Fruit fly (Drosophila melanogaster) whole organism, adult: Measurements from ENCODE around the gene CG11373.

Experiments used
- CG11617 ChIP-seq: fragments of 200-800 bp; sonication (Bioruptor generic); optimal IDR thresholded peaks from 2 replicates; lab custom pipeline; 2017; ENCODE audit warnings: mild to moderate bottlenecking, missing biosample characterization, missing genetic modification reagents, missing genetic modification characterization
- CG1620 ChIP-seq: fragments of 200-800 bp; sonication (Bioruptor generic); optimal IDR thresholded peaks from 2 replicates; lab custom pipeline; 2016; ENCODE audit warnings: missing biosample characterization, missing genetic modification characterization
- CG33017 ChIP-seq: fragments of 200-800 bp; sonication (Bioruptor generic); optimal IDR thresholded peaks from 2 replicates; lab custom pipeline; 2018; ENCODE audit warnings: missing biosample characterization, mild to moderate bottlenecking, missing genetic modification characterization, moderate library complexity
- Clk ChIP-seq: fragments of 200-800 bp; sonication (Bioruptor generic); optimal IDR thresholded peaks from 2 replicates; lab custom pipeline; 2017; ENCODE audit warnings: missing biosample characterization, missing genetic modification characterization
- Hr96 ChIP-seq: fragments of 200-800 bp; sonication (Bioruptor generic); optimal IDR thresholded peaks from 2 replicates; lab custom pipeline; 2016; ENCODE audit warnings: missing biosample characterization, missing genetic modification characterization
- Mnt ChIP-seq: fragments of 200-800 bp; sonication (Bioruptor generic); optimal IDR thresholded peaks from 2 replicates; lab custom pipeline; 2016; ENCODE audit warnings: missing biosample characterization, mild to moderate bottlenecking, missing genetic modification characterization
- bab1 ChIP-seq: fragments of 200-800 bp; sonication (Bioruptor generic); optimal IDR thresholded peaks from 3 replicates; lab custom pipeline; 2019; ENCODE audit warnings: missing biosample characterization, mild to moderate bottlenecking, missing genetic modification characterization, moderate library complexity
- pad ChIP-seq: fragments of 200-800 bp; sonication (Bioruptor generic); optimal IDR thresholded peaks from 3 replicates; lab custom pipeline; 2017; ENCODE audit warnings: missing biosample characterization, missing genetic modification characterization, mild to moderate bottlenecking, moderate library complexity, missing genetic modification reagents
- toe ChIP-seq: fragments of 200-800 bp; sonication (Bioruptor generic); optimal IDR thresholded peaks from 2 replicates; lab custom pipeline; 2016; ENCODE audit warnings: missing biosample characterization, missing genetic modification characterization

- no peak for TF ChIP-seq pad
- TF ChIP-seq CG11617: no peak
- no peak for TF ChIP-seq Hr96 (GFP tag; lab: Kevin White, UChicago)
- TF ChIP-seq Mnt: no peak
- TF ChIP-seq CG1620 (GFP tag; lab: Kevin White, UChicago): no peak
- no peak for TF ChIP-seq toe (GFP tag; lab: Kevin White, UChicago)
- no peak for TF ChIP-seq CG33017 (tag; lab: Kevin White, UChicago)
- TF ChIP-seq bab1 (GFP tag; lab: Kevin White, UChicago): no peak
- no peak for TF ChIP-seq Clk (GFP tag; lab: Kevin White, UChicago)
Measured at dm6 chr3R:5975145-5975544, 14.4 kb upstream of the CG11373 start, which contains the start of gene Obp83a.
